Worm (Caenorhabditis elegans) whole organism, young adult: Measurements from ENCODE around the gene T16G12.10.

Experiments
- B0035.1 ChIP-seq: sonication (generic microtip); optimal IDR thresholded peaks from 2 replicates; lab custom pipeline; 2016; ENCODE audit warnings: missing genetic modification characterization, mild to moderate bottlenecking, missing compliant biosample characterization, missing genotype, missing genetic modification reagents
- B0261.1 ChIP-seq: sonication (generic microtip); optimal IDR thresholded peaks from 2 replicates; lab custom pipeline; 2016; ENCODE audit warnings: mild to moderate bottlenecking, missing genetic modification characterization, moderate library complexity, missing compliant biosample characterization
- C17E4.6 ChIP-seq: fragments of 200-800 bp; sonication (Bioruptor generic); IDR thresholded peaks from 2 replicates; pipeline ENCODE4 v1.3.6; 2022; ENCODE audit warnings: missing genetic modification reagents, missing genetic modification characterization, missing compliant biosample characterization
- F52B5.7 ChIP-seq: sonication (generic microtip); optimal IDR thresholded peaks from 2 replicates; lab custom pipeline; 2016; ENCODE audit warnings: mild to moderate bottlenecking, missing genetic modification characterization, missing compliant biosample characterization
- F55B11.4 ChIP-seq: sonication (generic microtip); optimal IDR thresholded peaks from 2 replicates; lab custom pipeline; 2016; ENCODE audit warnings: missing compliant biosample characterization, missing genetic modification characterization, borderline replicate concordance; ENCODE audit not compliant: insufficient read depth
- Y56A3A.18 ChIP-seq: fragments of 200-800 bp; sonication (Bioruptor generic); IDR thresholded peaks from 2 replicates; pipeline ENCODE4 v1.3.6; 2022; ENCODE audit warnings: missing genetic modification reagents, missing genetic modification characterization, missing compliant biosample characterization
- Y79H2A.3 ChIP-seq: fragments of 200-800 bp; sonication (Bioruptor generic); conservative IDR thresholded peaks from 2 replicates; pipeline ENCODE4 v1.3.6; 2022; ENCODE audit warnings: missing genetic modification reagents, missing genetic modification characterization, missing compliant biosample characterization
- ZK185.1 ChIP-seq: sonication (generic microtip); optimal IDR thresholded peaks from 2 replicates; lab custom pipeline; 2016; ENCODE audit warnings: mild to moderate bottlenecking, missing genetic modification characterization, missing compliant biosample characterization; ENCODE audit not compliant: poor library complexity, severe bottlenecking
- akir-1 ChIP-seq: fragments of 200-800 bp; sonication (Bioruptor generic); optimal IDR thresholded peaks from 2 replicates; lab custom pipeline; 2018; ENCODE audit warnings: mild to moderate bottlenecking, missing genetic modification characterization, moderate library complexity, missing compliant biosample characterization
- ama-1 ChIP-seq, 3 experiments: fragments of 150-350 bp in 1 of 3; sonication (generic microtip) in 2 of 3; optimal IDR thresholded peaks; 2 replicates each; lab custom pipeline; 2014 to 2018; ENCODE audit warnings: missing biosample characterization in 2 of 3, missing genetic modification characterization in 2 of 3, missing genetic modification reagents in 2 of 3
- aptf-2 ChIP-seq: fragments of 200-800 bp; sonication (Bioruptor generic); conservative IDR thresholded peaks from 2 replicates; pipeline ENCODE4 v1.3.6; 2022; ENCODE audit warnings: missing genetic modification reagents, missing genetic modification characterization, missing compliant biosample characterization
- aptf-3 ChIP-seq: fragments of 200-800 bp; sonication (Bioruptor generic); IDR thresholded peaks from 2 replicates; pipeline ENCODE4 v1.3.6; 2022; ENCODE audit warnings: missing genetic modification characterization, missing compliant biosample characterization
- attf-3 ChIP-seq: fragments of 200-800 bp; sonication (Bioruptor generic); conservative IDR thresholded peaks from 2 replicates; pipeline ENCODE4 v1.3.6; 2022; ENCODE audit warnings: missing genetic modification reagents, missing genetic modification characterization, missing compliant biosample characterization
- attf-5 ChIP-seq: fragments of 200-800 bp; sonication (Bioruptor generic); optimal IDR thresholded peaks from 2 replicates; lab custom pipeline; 2018; ENCODE audit warnings: mild to moderate bottlenecking, missing genetic modification characterization, missing compliant biosample characterization
- cebp-1 ChIP-seq, 2 experiments: fragments of 200-800 bp in 1 of 2; sonication (Bioruptor generic) in 1 of 2; sonication (generic microtip) in 1 of 2; IDR thresholded peaks in 1 of 2; optimal IDR thresholded peaks in 1 of 2; 2 replicates each; pipeline versions ENCODE4 v1.3.6 to Lab custom; 2017 to 2022; ENCODE audit warnings: missing compliant biosample characterization in 2 of 2, missing genetic modification characterization in 2 of 2, mild to moderate bottlenecking in 1 of 2, missing genetic modification reagents in 1 of 2, moderate library complexity in 1 of 2
- ceh-27 ChIP-seq: fragments of 200-800 bp; sonication (Bioruptor generic); optimal IDR thresholded peaks from 2 replicates; lab custom pipeline; 2018; ENCODE audit warnings: mild to moderate bottlenecking, missing genetic modification characterization, moderate library complexity, missing compliant biosample characterization
- ceh-40 ChIP-seq: fragments of 200-800 bp; sonication (Bioruptor generic); IDR thresholded peaks from 2 replicates; pipeline ENCODE4 v1.3.6; 2022; ENCODE audit warnings: missing genetic modification characterization, missing compliant biosample characterization
- dpl-1 ChIP-seq: fragments of 150-350 bp; optimal IDR thresholded peaks from 2 replicates; lab custom pipeline; 2014; ENCODE audit warnings: missing biosample characterization, missing genetic modification reagents, missing genetic modification characterization
- efl-1 ChIP-seq: fragments of 150-350 bp; optimal IDR thresholded peaks from 2 replicates; lab custom pipeline; 2014; ENCODE audit warnings: missing biosample characterization, missing genetic modification reagents, missing genetic modification characterization
- egl-18 ChIP-seq: fragments of 200-800 bp; sonication (Bioruptor generic); IDR thresholded peaks from 2 replicates; pipeline ENCODE4 v1.3.6; 2022; ENCODE audit warnings: missing genetic modification reagents, missing genetic modification characterization, missing compliant biosample characterization
- hlh-12 ChIP-seq: sonication (generic microtip); optimal IDR thresholded peaks from 2 replicates; lab custom pipeline; 2016; ENCODE audit warnings: missing genetic modification characterization, missing compliant biosample characterization
- hlh-26 ChIP-seq: fragments of 200-800 bp; sonication (Bioruptor generic); conservative IDR thresholded peaks from 2 replicates; pipeline ENCODE4 v1.3.6; 2022; ENCODE audit warnings: missing genetic modification reagents, missing genetic modification characterization, missing compliant biosample characterization
- hmg-20 ChIP-seq: fragments of 200-800 bp; sonication (Bioruptor generic); IDR thresholded peaks from 2 replicates; pipeline ENCODE4 v1.3.6; 2022; ENCODE audit warnings: missing genetic modification reagents, missing genetic modification characterization, missing compliant biosample characterization
- hsf-1 ChIP-seq: fragments of 200-800 bp; sonication (Bioruptor generic); IDR thresholded peaks from 2 replicates; pipeline ENCODE4 v1.3.6; 2022; ENCODE audit warnings: missing genetic modification reagents, missing genetic modification characterization, missing compliant biosample characterization
- lag-1 ChIP-seq: fragments of 200-800 bp; sonication (Bioruptor generic); IDR thresholded peaks from 2 replicates; pipeline ENCODE4 v1.3.6; 2022; ENCODE audit warnings: missing genetic modification reagents, missing genetic modification characterization, missing compliant biosample characterization
- let-607 ChIP-seq, 2 experiments: fragments of 200-800 bp in 1 of 2; sonication (Bioruptor generic) in 1 of 2; sonication (generic microtip) in 1 of 2; optimal IDR thresholded peaks; 2 replicates each; lab custom pipeline; 2016 to 2018; ENCODE audit warnings: mild to moderate bottlenecking in 2 of 2, missing compliant biosample characterization in 2 of 2, missing genetic modification characterization in 2 of 2, moderate library complexity in 2 of 2, missing genotype in 1 of 2
- lin-35 ChIP-seq, 3 experiments: fragments of 150-350 bp in 2 of 3; sonication (generic microtip) in 1 of 3; optimal IDR thresholded peaks; 2 replicates each; lab custom pipeline; 2014 to 2018; ENCODE audit warnings: missing biosample characterization in 3 of 3, missing genetic modification characterization in 3 of 3, missing genetic modification reagents in 3 of 3
- lin-40 ChIP-seq: sonication (generic microtip); optimal IDR thresholded peaks from 2 replicates; lab custom pipeline; 2016; ENCODE audit warnings: missing genetic modification characterization, mild to moderate bottlenecking, missing compliant biosample characterization, missing genotype, missing genetic modification reagents
- lir-1 ChIP-seq: fragments of 200-800 bp; sonication (Bioruptor generic); conservative IDR thresholded peaks from 2 replicates; pipeline ENCODE4 v1.3.6; 2022; ENCODE audit warnings: missing genetic modification reagents, missing genetic modification characterization, missing compliant biosample characterization
- lsl-1 ChIP-seq: fragments of 200-800 bp; sonication (Bioruptor generic); optimal IDR thresholded peaks from 2 replicates; lab custom pipeline; 2018; ENCODE audit warnings: mild to moderate bottlenecking, missing genetic modification characterization, moderate library complexity, missing compliant biosample characterization
- madf-3 ChIP-seq: fragments of 200-800 bp; sonication (Bioruptor generic); IDR thresholded peaks from 2 replicates; pipeline ENCODE4 v1.3.6; 2022; ENCODE audit warnings: missing genetic modification reagents, missing genetic modification characterization, missing compliant biosample characterization
- madf-6 ChIP-seq: fragments of 200-800 bp; sonication (Bioruptor generic); IDR thresholded peaks from 2 replicates; pipeline ENCODE4 v1.3.6; 2022; ENCODE audit warnings: missing genetic modification reagents, missing genetic modification characterization, missing compliant biosample characterization
- mcd-1 ChIP-seq: fragments of 200-800 bp; sonication (Bioruptor generic); IDR thresholded peaks from 2 replicates; pipeline ENCODE4 v1.3.6; 2022; ENCODE audit warnings: missing genetic modification reagents, missing genetic modification characterization, missing compliant biosample characterization
- nfya-1 ChIP-seq: sonication (generic microtip); optimal IDR thresholded peaks from 2 replicates; lab custom pipeline; 2017; ENCODE audit warnings: antibody characterized with exemption, missing compliant biosample characterization, missing genetic modification characterization, borderline replicate concordance; ENCODE audit not compliant: insufficient read depth
- nfyb-1 ChIP-seq: fragments of 200-800 bp; sonication (Bioruptor generic); IDR thresholded peaks from 2 replicates; pipeline ENCODE4 v1.3.6; 2022; ENCODE audit warnings: missing genetic modification reagents, missing genetic modification characterization, missing compliant biosample characterization
- nhr-120 ChIP-seq: fragments of 200-800 bp; sonication (Bioruptor generic); IDR thresholded peaks from 2 replicates; pipeline ENCODE4 v1.3.6; 2022; ENCODE audit warnings: missing genetic modification characterization, missing compliant biosample characterization
- nhr-80 ChIP-seq: sonication (generic microtip); optimal IDR thresholded peaks from 2 replicates; lab custom pipeline; 2016; ENCODE audit warnings: missing genetic modification characterization, missing compliant biosample characterization
- rcor-1 ChIP-seq: fragments of 200-800 bp; sonication (Bioruptor generic); IDR thresholded peaks from 2 replicates; pipeline ENCODE4 v1.3.6; 2022; ENCODE audit warnings: missing genetic modification reagents, missing genetic modification characterization, missing compliant biosample characterization
- sea-2 ChIP-seq: fragments of 200-800 bp; sonication (Bioruptor generic); IDR thresholded peaks from 2 replicates; pipeline ENCODE4 v1.3.6; 2022; ENCODE audit warnings: missing genetic modification characterization, missing compliant biosample characterization
- sptf-2 ChIP-seq: fragments of 200-800 bp; sonication (Bioruptor generic); optimal IDR thresholded peaks from 2 replicates; lab custom pipeline; 2018; ENCODE audit warnings: mild to moderate bottlenecking, missing genetic modification characterization, missing compliant biosample characterization
- unc-130 ChIP-seq: sonication (generic microtip); optimal IDR thresholded peaks from 2 replicates; lab custom pipeline; 2016; ENCODE audit warnings: missing genetic modification reagents, missing genetic modification characterization, missing compliant biosample characterization
- unc-62 ChIP-seq: fragments of 150-350 bp; optimal IDR thresholded peaks from 2 replicates; lab custom pipeline; 2014; ENCODE audit warnings: missing biosample characterization, missing genetic modification reagents, missing genetic modification characterization
- xnd-1 ChIP-seq: sonication (generic microtip); optimal IDR thresholded peaks from 2 replicates; lab custom pipeline; 2016; ENCODE audit warnings: missing genotype, missing genetic modification reagents, missing genetic modification characterization, missing compliant biosample characterization
- zfh-2 ChIP-seq: fragments of 200-800 bp; sonication (Bioruptor generic); conservative IDR thresholded peaks from 2 replicates; pipeline ENCODE4 v1.3.6; 2022; ENCODE audit warnings: missing genetic modification reagents, missing genetic modification characterization, missing compliant biosample characterization
- ztf-18 ChIP-seq: sonication (generic microtip); optimal IDR thresholded peaks from 2 replicates; lab custom pipeline; 2016; ENCODE audit warnings: missing genotype, mild to moderate bottlenecking, missing genetic modification characterization, missing compliant biosample characterization
- ztf-26 ChIP-seq: sonication (generic microtip); optimal IDR thresholded peaks from 2 replicates; lab custom pipeline; 2017; ENCODE audit warnings: missing genetic modification characterization, missing compliant biosample characterization
- ztf-28 ChIP-seq: fragments of 200-800 bp; sonication (Bioruptor generic); IDR thresholded peaks from 2 replicates; pipeline ENCODE4 v1.3.6; 2022; ENCODE audit warnings: missing genetic modification reagents, missing genetic modification characterization, missing compliant biosample characterization

The T16G12.10 gene

DNA sequence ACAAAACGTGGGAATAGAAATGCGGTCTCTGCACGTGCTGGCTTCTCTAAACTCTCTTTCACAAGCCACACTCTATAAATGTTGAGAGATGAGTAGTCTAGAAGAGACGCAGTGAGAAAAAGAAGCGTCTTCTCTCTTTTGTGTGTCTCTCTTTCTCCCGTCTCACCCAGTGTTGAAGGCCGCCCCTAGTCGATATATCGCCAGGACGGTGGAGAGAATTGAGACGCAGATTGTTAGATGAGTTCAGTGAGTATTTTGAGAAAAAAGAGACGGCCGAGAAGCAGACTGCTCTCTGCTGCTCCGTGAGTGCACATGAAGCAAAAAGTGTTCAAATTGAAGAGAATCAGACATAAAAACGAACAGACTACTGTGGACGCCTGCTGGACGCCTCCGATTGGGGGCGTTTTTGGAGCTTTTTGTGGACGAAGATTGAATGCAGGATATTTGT, 40.6 kb upstream of the T16G12.10 start (continued):
- TF ChIP-seq Y56A3A.18 (GFP tag; lab: Robert Waterston, UW) (no peak), hsf-1 (GFP tag; lab: Robert Waterston, UW) (no peak), let-607 (tag; optimal IDR thresholded peaks at IDR 0.05; lab: Kevin White, UChicago) (peak in 1 of 2 experiments; percentile 64), mcd-1 (peak; percentile 73), nhr-80 (peak; percentile 78), hlh-12 (no peak), lin-40 (peak; percentile 90), ceh-40 (GFP tag; lab: Robert Waterston, UW) (no peak), aptf-3 (GFP tag; lab: Robert Waterston, UW) (no peak), efl-1 (GFP tag; lab: Kevin White, UChicago) (no peak), ama-1 (optimal IDR thresholded peaks at IDR 0.05; lab: Kevin White, UChicago) (no peak), ama-1 (GFP tag; optimal IDR thresholded peaks at IDR 0.05; lab: Kevin White, UChicago) (no peak), lag-1 (GFP tag; lab: Robert Waterston, UW) (no peak), madf-6 (GFP tag; lab: Robert Waterston, UW) (no peak), Y79H2A.3 (GFP tag; lab: Robert Waterston, UW) (no peak), ztf-28 (GFP tag; lab: Robert Waterston, UW) (0 out of 2 replicates have a peak, but pooled peaks have one; percentile 13), aptf-2 (GFP tag; lab: Robert Waterston, UW) (no peak), cebp-1 (GFP tag; IDR thresholded peaks at IDR 0.05; lab: Robert Waterston, UW) (peak; percentile 62), cebp-1 (tag; optimal IDR thresholded peaks at IDR 0.05; lab: Kevin White, UChicago) (peak; percentile 86), hlh-26 (GFP tag; lab: Robert Waterston, UW) (no peak), attf-5 (GFP tag; lab: Kevin White, UChicago) (peak; percentile 95), lsl-1 (GFP tag; lab: Kevin White, UChicago) (no peak), rcor-1 (GFP tag; lab: Robert Waterston, UW) (0 out of 2 replicates have a peak, but pooled peaks have one; percentile 27), ZK185.1 (tag; lab: Kevin White, UChicago) (peak; percentile 33), ztf-18 (tag; lab: Kevin White, UChicago) (peak; percentile 63), C17E4.6 (GFP tag; lab: Robert Waterston, UW) (no peak), nfya-1 (tag; lab: Kevin White, UChicago) (no peak), madf-3 (GFP tag; lab: Robert Waterston, UW) (no peak), dpl-1 (GFP tag; lab: Kevin White, UChicago) (no peak), unc-130 (GFP tag; lab: Kevin White, UChicago) (no peak), nfyb-1 (peak; percentile 91), lir-1 (GFP tag; lab: Robert Waterston, UW) (0 out of 2 replicates have a peak, but pooled peaks have one; percentile 30), akir-1 (no peak), ceh-27 (peak; percentile 82), zfh-2 (GFP tag; lab: Robert Waterston, UW) (peak; percentile 95), xnd-1 (no peak), unc-62 (GFP tag; lab: Kevin White, UChicago) (no peak), hmg-20 (GFP tag; lab: Robert Waterston, UW) (no peak), sea-2 (GFP tag; lab: Robert Waterston, UW) (no peak), B0261.1 (no peak), F52B5.7 (tag; lab: Kevin White, UChicago) (no peak), attf-3 (GFP tag; lab: Robert Waterston, UW) (no peak; the same call in 1 of the 2 replicates), B0035.1 (tag; lab: Kevin White, UChicago) (no peak), F55B11.4 (tag; lab: Kevin White, UChicago) (no peak), nhr-120 (no peak), egl-18 (no peak), ztf-26 (tag; lab: Kevin White, UChicago) (peak; percentile 59), lin-35 (GFP tag; optimal IDR thresholded peaks at IDR 0.05; lab: Kevin White, UChicago) (peak in 1 of 3 experiments; percentile 77), sptf-2 (GFP tag; lab: Kevin White, UChicago) (no peak)
